Worm (Caenorhabditis elegans) whole organism, mixed stage, embryonic: ENCODE measurements around the gene swt-4.

Source experiments
- ces-1 ChIP-seq: fragments of 150-350 bp; optimal IDR thresholded peaks from 2 replicates; lab custom pipeline; 2014; ENCODE audit warnings: missing biosample characterization, missing genetic modification reagents, missing genetic modification characterization
- nhr-12 ChIP-seq: fragments of 150-350 bp; optimal IDR thresholded peaks from 2 replicates; lab custom pipeline; 2014; ENCODE audit warnings: missing biosample characterization, missing genetic modification characterization
- sem-2 ChIP-seq: fragments of 200-800 bp; sonication (Bioruptor generic); optimal IDR thresholded peaks from 2 replicates; lab custom pipeline; 2018; ENCODE audit warnings: mild to moderate bottlenecking, missing genetic modification characterization, missing compliant biosample characterization
- snpc-4 ChIP-seq: fragments of 150-350 bp; optimal IDR thresholded peaks from 2 replicates; lab custom pipeline; 2014; ENCODE audit warnings: missing biosample characterization, missing genetic modification characterization
- unc-62 ChIP-seq: fragments of 150-350 bp; optimal IDR thresholded peaks from 2 replicates; lab custom pipeline; 2014; ENCODE audit warnings: missing biosample characterization, missing genetic modification reagents, missing genetic modification characterization
- ztf-11 ChIP-seq: fragments of 150-350 bp; optimal IDR thresholded peaks from 2 replicates; lab custom pipeline; 2014; ENCODE audit warnings: missing biosample characterization, missing genetic modification characterization

DNA sequence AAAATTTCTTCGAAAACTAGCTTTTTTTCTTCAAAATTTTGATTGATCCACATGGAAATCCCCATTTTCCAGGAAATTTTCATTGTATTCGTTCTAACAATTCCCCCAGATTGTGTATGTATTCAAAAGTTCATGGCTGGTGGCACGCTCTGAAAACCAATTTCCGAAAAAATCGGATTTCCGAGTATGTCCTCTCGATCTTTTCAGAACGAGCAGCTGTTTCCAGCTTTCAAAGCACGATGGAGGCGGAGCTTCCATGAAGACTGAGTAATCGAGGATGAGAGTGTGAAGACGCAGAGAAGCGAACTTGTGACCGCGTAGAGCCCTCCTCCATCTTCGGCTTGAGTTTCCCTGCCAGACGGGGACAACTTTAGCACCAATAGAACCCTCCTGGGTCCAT is 24.6 kb downstream of the swt-4 start:
- TF ChIP-seq ztf-11 (tag; lab: Kevin White, UChicago) (no peak), snpc-4 (tag; lab: Kevin White, UChicago) (no peak), unc-62 (GFP tag; lab: Kevin White, UChicago) (no peak), sem-2 (no peak), nhr-12 (tag; lab: Kevin White, UChicago) (no peak), ces-1 (GFP tag; lab: Kevin White, UChicago) (no peak)
